Fruit fly (Drosophila melanogaster): ENCODE measurements around the gene Act5C.

The Act5C gene

DNA sequence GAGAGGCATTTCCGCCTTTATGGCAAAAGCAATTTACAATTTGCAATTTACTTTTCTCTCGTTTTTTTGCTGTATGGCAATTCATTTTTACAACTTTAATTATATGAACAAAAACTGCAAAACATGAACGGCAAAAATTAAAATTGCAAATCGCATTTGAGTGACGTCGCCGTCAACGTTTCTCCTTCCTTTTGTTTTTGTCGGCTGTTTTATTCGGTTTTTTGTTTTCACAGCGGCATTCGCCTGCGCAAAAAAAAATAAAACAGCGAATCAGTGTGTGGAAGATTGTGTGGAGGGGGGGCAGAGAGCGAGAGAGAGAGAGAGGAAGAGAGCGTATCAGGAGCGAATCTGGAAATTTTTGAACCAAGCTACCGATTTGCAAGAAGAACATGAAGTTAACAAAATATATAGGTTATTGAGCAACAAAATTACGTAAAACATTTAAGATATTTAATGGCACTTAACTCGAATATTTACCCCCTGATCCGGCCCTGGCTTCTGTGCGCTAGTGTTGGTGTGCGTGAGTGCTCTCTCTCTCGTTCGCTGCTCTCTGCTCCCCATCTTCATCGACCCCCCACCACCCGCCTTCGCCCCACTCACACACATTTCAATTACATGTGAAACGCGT is 18.0 kb downstream of the Act5C start:
- peak; percentile 99 for TF ChIP-seq Hr39 (GFP tag; optimal IDR thresholded peaks at IDR 0.05)
- peak; percentile 100 for TF ChIP-seq ss (GFP tag; optimal IDR thresholded peaks at IDR 0.05)
- TF ChIP-seq CG9139 (GFP tag; optimal IDR thresholded peaks at IDR 0.05) = peak; percentile 99
- peak; percentile 99 for TF ChIP-seq CG8632 (GFP tag; optimal IDR thresholded peaks at IDR 0.05)
- peak; percentile 99 for TF ChIP-seq CG3032 (tag; optimal IDR thresholded peaks at IDR 0.05)
- TF ChIP-seq Ets21C (GFP tag; optimal IDR thresholded peaks at IDR 0.05) = peak; percentile 99
- TF ChIP-seq OdsH (GFP tag; optimal IDR thresholded peaks at IDR 0.05) = peak; percentile 100
- peak; percentile 99 for TF ChIP-seq CG34406 (GFP tag; optimal IDR thresholded peaks at IDR 0.05)
- peak; percentile 99 for TF ChIP-seq dac (GFP tag; optimal IDR thresholded peaks at IDR 0.05)
- TF ChIP-seq CG11294 (GFP tag; IDR thresholded peaks at IDR 0.05) = peak; percentile 99
- TF ChIP-seq Sox102F (GFP tag; optimal IDR thresholded peaks at IDR 0.05) = peak; percentile 99
- TF ChIP-seq acj6 (GFP tag; optimal IDR thresholded peaks at IDR 0.05) = peak; percentile 100
- peak; percentile 99 for TF ChIP-seq CG8319 (GFP tag; optimal IDR thresholded peaks at IDR 0.05)
- TF ChIP-seq CG6276 (GFP tag; optimal IDR thresholded peaks at IDR 0.05) = peak; percentile 99
- TF ChIP-seq Gug (GFP tag; IDR thresholded peaks at IDR 0.05) = peak; percentile 99
- TF ChIP-seq vri (GFP tag; optimal IDR thresholded peaks at IDR 0.05) = peak; percentile 99
- TF ChIP-seq achi (GFP tag; optimal IDR thresholded peaks at IDR 0.05) = peak; percentile 99
- peak; percentile 100 for TF ChIP-seq esn (GFP tag; optimal IDR thresholded peaks at IDR 0.05)
- peak; percentile 99 for TF ChIP-seq Sox15 (GFP tag; optimal IDR thresholded peaks at IDR 0.05)
- peak; percentile 100 for TF ChIP-seq Hr4 (GFP tag; optimal IDR thresholded peaks at IDR 0.05)
- peak; percentile 99 for TF ChIP-seq Ets96B (tag; optimal IDR thresholded peaks at IDR 0.05)
- TF ChIP-seq CG32006 (GFP tag; optimal IDR thresholded peaks at IDR 0.05) = peak; percentile 100
- peak; percentile 98 for TF ChIP-seq dsx (GFP tag; optimal IDR thresholded peaks at IDR 0.05; ENCODE audit: poor library complexity, severe bottlenecking)
- TF ChIP-seq svp (GFP tag) = peak; percentile 100
- peak; percentile 89 for TF ChIP-seq Hr38 (GFP tag; optimal IDR thresholded peaks at IDR 0.05)
- TF ChIP-seq pdm3 (GFP tag; optimal IDR thresholded peaks at IDR 0.05) = peak; percentile 100
- peak; percentile 99 for TF ChIP-seq CG11762 (GFP tag; optimal IDR thresholded peaks at IDR 0.05; ENCODE audit: insufficient read depth)
- TF ChIP-seq Lpt (GFP tag; optimal IDR thresholded peaks at IDR 0.05) = peak; percentile 100
- TF ChIP-seq CG31627 (GFP tag; optimal IDR thresholded peaks at IDR 0.05) = peak; percentile 99
- peak; percentile 100 for TF ChIP-seq Eip78C (GFP tag)
- peak; percentile 100 for TF ChIP-seq Sox14 (GFP tag; optimal IDR thresholded peaks at IDR 0.05)
- TF ChIP-seq CG16779 (tag; optimal IDR thresholded peaks at IDR 0.05) = peak; percentile 99
- peak; percentile 99 for TF ChIP-seq CG10631 (GFP tag; optimal IDR thresholded peaks at IDR 0.05)
- TF ChIP-seq CG6854 (GFP tag; optimal IDR thresholded peaks at IDR 0.05) = peak; percentile 99
- TF ChIP-seq fkh (GFP tag; optimal IDR thresholded peaks at IDR 0.05) = peak; percentile 93
- TF ChIP-seq CG4318 (GFP tag; optimal IDR thresholded peaks at IDR 0.05) = peak; percentile 99
- TF ChIP-seq CG3919 (GFP tag; optimal IDR thresholded peaks at IDR 0.05) = peak; percentile 100
- TF ChIP-seq cyc (GFP tag; optimal IDR thresholded peaks at IDR 0.05) = peak; percentile 99
- TF ChIP-seq CG15336 (GFP tag; IDR thresholded peaks at IDR 0.05) = peak; percentile 99
- peak; percentile 99 for TF ChIP-seq CG10669 (GFP tag; optimal IDR thresholded peaks at IDR 0.05)
- TF ChIP-seq CG7368 (GFP tag; optimal IDR thresholded peaks at IDR 0.05) = peak; percentile 100
- peak; percentile 100 for TF ChIP-seq lz (GFP tag; optimal IDR thresholded peaks at IDR 0.05)
- TF ChIP-seq CG11902 (GFP tag; optimal IDR thresholded peaks at IDR 0.05) = peak; percentile 100
- TF ChIP-seq salr (GFP tag; optimal IDR thresholded peaks at IDR 0.05) = peak; percentile 99
- peak; percentile 98 for TF ChIP-seq fd85E (GFP tag; optimal IDR thresholded peaks at IDR 0.05)
- TF ChIP-seq CG6808 (GFP tag; optimal IDR thresholded peaks at IDR 0.05) = peak; percentile 99
- TF ChIP-seq net (GFP tag; optimal IDR thresholded peaks at IDR 0.05) = peak; percentile 99
- TF ChIP-seq topi (GFP tag; optimal IDR thresholded peaks at IDR 0.05) = peak; percentile 99
- peak; percentile 100 for TF ChIP-seq eg (GFP tag; IDR thresholded peaks at IDR 0.05)
- peak; percentile 99 for TF ChIP-seq CG8119 (GFP tag; IDR thresholded peaks at IDR 0.05)
- peak; percentile 99 for TF ChIP-seq Met (GFP tag; optimal IDR thresholded peaks at IDR 0.05)
